Fruit fly (Drosophila melanogaster) whole organism, embryonic: ENCODE measurements around the gene nudE.

Experiments used
- Abd-B ChIP-seq: fragments of 200-800 bp; sonication (Bioruptor generic); optimal IDR thresholded peaks from 2 replicates; lab custom pipeline; 2018; ENCODE audit warnings: missing biosample characterization, mild to moderate bottlenecking, missing genetic modification characterization, moderate library complexity
- Antp ChIP-seq: fragments of 200-800 bp; sonication (Bioruptor generic); optimal IDR thresholded peaks from 3 replicates; lab custom pipeline; 2016; ENCODE audit warnings: missing biosample characterization, missing genetic modification characterization
- CG10959 ChIP-seq: fragments of 200-800 bp; sonication (Bioruptor generic); IDR thresholded peaks from 2 replicates; pipeline ENCODE4 v1.3.6; 2022; ENCODE audit warnings: missing biosample characterization, missing genetic modification characterization
- CG11398 ChIP-seq: fragments of 200-800 bp; sonication (Bioruptor generic); optimal IDR thresholded peaks from 2 replicates; lab custom pipeline; 2016; ENCODE audit warnings: missing biosample characterization, missing genetic modification characterization
- CG12071 ChIP-seq: fragments of 200-800 bp; sonication (Bioruptor generic); optimal IDR thresholded peaks from 3 replicates; lab custom pipeline; 2018; ENCODE audit warnings: missing biosample characterization, mild to moderate bottlenecking, missing genetic modification characterization
- CG12236 ChIP-seq: fragments of 200-800 bp; sonication (Bioruptor generic); optimal IDR thresholded peaks from 2 replicates; lab custom pipeline; 2016; ENCODE audit warnings: missing biosample characterization, missing genetic modification characterization
- CG12942 ChIP-seq: fragments of 200-800 bp; sonication (Bioruptor generic); optimal IDR thresholded peaks from 3 replicates; lab custom pipeline; 2016; ENCODE audit warnings: missing biosample characterization, missing genetic modification characterization
- CG13287 ChIP-seq: fragments of 200-800 bp; sonication (Bioruptor generic); IDR thresholded peaks from 2 replicates; pipeline ENCODE4 v1.3.6; 2022; ENCODE audit warnings: missing biosample characterization, missing genetic modification characterization; ENCODE audit not compliant: partially characterized antibody
- CG14710 ChIP-seq: fragments of 200-800 bp; sonication (Bioruptor generic); optimal IDR thresholded peaks from 3 replicates; lab custom pipeline; 2019; ENCODE audit warnings: missing biosample characterization, mild to moderate bottlenecking, missing genetic modification characterization, moderate library complexity
- CG2120 ChIP-seq: fragments of 200-800 bp; sonication (Bioruptor generic); optimal IDR thresholded peaks from 3 replicates; lab custom pipeline; 2016; ENCODE audit warnings: missing biosample characterization, missing genetic modification characterization
- CG2199 ChIP-seq: fragments of 200-800 bp; sonication (Bioruptor generic); IDR thresholded peaks from 3 replicates; pipeline ENCODE4 v1.3.6; 2022; ENCODE audit warnings: missing biosample characterization, missing genetic modification characterization
- CG30020 ChIP-seq: fragments of 200-800 bp; optimal IDR thresholded peaks from 2 replicates; lab custom pipeline; 2019; ENCODE audit warnings: missing biosample characterization, mild to moderate bottlenecking, missing genetic modification characterization, moderate library complexity
- CG33213 ChIP-seq: fragments of 200-800 bp; sonication (Bioruptor generic); optimal IDR thresholded peaks from 3 replicates; lab custom pipeline; 2016; ENCODE audit warnings: missing biosample characterization, missing genetic modification characterization
- CG34224 ChIP-seq: fragments of 200-800 bp; sonication (Bioruptor generic); IDR thresholded peaks from 3 replicates; pipeline ENCODE4 v1.3.6; 2022; ENCODE audit warnings: missing biosample characterization, missing genetic modification characterization; ENCODE audit not compliant: partially characterized antibody
- CG34422 ChIP-seq: fragments of 200-800 bp; sonication (Bioruptor generic); IDR thresholded peaks from 3 replicates; pipeline ENCODE4 v1.3.6; 2022; ENCODE audit warnings: missing biosample characterization, missing genetic modification characterization
- CG4360 ChIP-seq: fragments of 200-800 bp; sonication (Bioruptor generic); IDR thresholded peaks from 2 replicates; pipeline ENCODE4 v1.3.6; 2022; ENCODE audit warnings: missing biosample characterization, missing genetic modification characterization
- CG4854 ChIP-seq: fragments of 200-800 bp; sonication (Bioruptor generic); optimal IDR thresholded peaks from 2 replicates; lab custom pipeline; 2016; ENCODE audit warnings: missing biosample characterization, missing genetic modification characterization, inconsistent platforms
- CG8765 ChIP-seq: fragments of 200-800 bp; sonication (Bioruptor generic); IDR thresholded peaks from 2 replicates; pipeline ENCODE4 v1.3.6; 2022; ENCODE audit warnings: missing biosample characterization, missing genetic modification characterization
- CG9215 ChIP-seq: fragments of 200-800 bp; sonication (Bioruptor generic); IDR thresholded peaks from 2 replicates; pipeline ENCODE4 v1.3.6; 2022; ENCODE audit warnings: missing biosample characterization, missing genetic modification characterization
- CoRest ChIP-seq: fragments of 200-800 bp; sonication (Bioruptor generic); optimal IDR thresholded peaks from 3 replicates; lab custom pipeline; 2018; ENCODE audit warnings: missing biosample characterization, mild to moderate bottlenecking, missing genetic modification characterization, moderate library complexity
- Dll ChIP-seq: fragments of 200-800 bp; sonication (Bioruptor generic); IDR thresholded peaks from 4 replicates; pipeline ENCODE4 v1.3.6; 2022; ENCODE audit warnings: missing biosample characterization, missing genetic modification characterization; ENCODE audit not compliant: partially characterized antibody
- Doc3 ChIP-seq: fragments of 200-800 bp; sonication (Bioruptor generic); IDR thresholded peaks from 3 replicates; pipeline ENCODE4 v1.3.6; 2022; ENCODE audit warnings: missing biosample characterization, missing genetic modification characterization; ENCODE audit not compliant: partially characterized antibody
- Dref ChIP-seq: fragments of 200-800 bp; sonication (Bioruptor generic); IDR thresholded peaks from 2 replicates; pipeline ENCODE4 v1.3.6; 2022; ENCODE audit warnings: missing biosample characterization, missing genetic modification characterization
- Gug ChIP-seq: fragments of 200-800 bp; sonication (Bioruptor generic); IDR thresholded peaks from 4 replicates; pipeline ENCODE4 v1.3.6; 2022; ENCODE audit warnings: missing biosample characterization, missing genetic modification characterization
- Lhr ChIP-seq: fragments of 200-800 bp; sonication (Bioruptor generic); optimal IDR thresholded peaks from 3 replicates; lab custom pipeline; 2017; ENCODE audit warnings: mild to moderate bottlenecking, missing biosample characterization, missing genetic modification reagents, missing genetic modification characterization
- MESR4 ChIP-seq: fragments of 200-800 bp; sonication (Bioruptor generic); optimal IDR thresholded peaks from 2 replicates; lab custom pipeline; 2018; ENCODE audit warnings: missing biosample characterization, mild to moderate bottlenecking, missing genetic modification characterization, moderate library complexity
- Nf-YC ChIP-seq: fragments of 200-800 bp; optimal IDR thresholded peaks from 3 replicates; lab custom pipeline; 2019; ENCODE audit warnings: missing biosample characterization, mild to moderate bottlenecking, missing genetic modification characterization, moderate library complexity
- Sin3A ChIP-seq: fragments of >200 bp; optimal IDR thresholded peaks from 2 replicates; lab custom pipeline; 2018
- amos ChIP-seq: fragments of 200-800 bp; sonication (Bioruptor generic); IDR thresholded peaks from 2 replicates; pipeline ENCODE4 v1.3.6; 2022; ENCODE audit warnings: missing biosample characterization, missing genetic modification characterization; ENCODE audit not compliant: partially characterized antibody
- cato ChIP-seq: fragments of 200-800 bp; sonication (Bioruptor generic); optimal IDR thresholded peaks from 2 replicates; lab custom pipeline; 2016; ENCODE audit warnings: missing biosample characterization, missing genetic modification characterization, borderline replicate concordance
- ci ChIP-seq: fragments of 200-800 bp; sonication (Bioruptor generic); IDR thresholded peaks from 3 replicates; pipeline ENCODE4 v1.3.6; 2022; ENCODE audit warnings: missing biosample characterization, missing genetic modification characterization
- dm ChIP-seq: fragments of 200-800 bp; sonication (Bioruptor generic); optimal IDR thresholded peaks from 3 replicates; lab custom pipeline; 2016; ENCODE audit warnings: missing biosample characterization, missing genetic modification characterization
- ewg ChIP-seq: fragments of 200-800 bp; sonication (Bioruptor generic); optimal IDR thresholded peaks from 3 replicates; lab custom pipeline; 2017; ENCODE audit warnings: mild to moderate bottlenecking, missing biosample characterization, missing genetic modification reagents, missing genetic modification characterization
- knrl ChIP-seq: fragments of 200-800 bp; sonication (Bioruptor generic); IDR thresholded peaks from 3 replicates; pipeline ENCODE4 v1.3.6; 2022; ENCODE audit warnings: missing biosample characterization, missing genetic modification characterization; ENCODE audit not compliant: partially characterized antibody
- lov ChIP-seq, 2 experiments: fragments of 200-800 bp in 1 of 2; fragments of >200 bp in 1 of 2; sonication (Bioruptor generic) in 1 of 2; IDR thresholded peaks in 1 of 2; optimal IDR thresholded peaks in 1 of 2; 2 replicates in 1 of 2; 3 replicates in 1 of 2; pipeline versions ENCODE4 v1.3.6 to Lab custom; 2017 to 2022; ENCODE audit warnings: missing biosample characterization in 1 of 2, missing genetic modification characterization in 1 of 2
- otp ChIP-seq: fragments of 200-800 bp; sonication (Bioruptor generic); IDR thresholded peaks from 3 replicates; pipeline ENCODE4, ENCODE4 v1.3.6; 2022; ENCODE audit warnings: missing biosample characterization, missing genetic modification characterization
- ranshi ChIP-seq: fragments of 200-800 bp; sonication (Bioruptor generic); IDR thresholded peaks from 2 replicates; pipeline ENCODE4 v1.3.6; 2022; ENCODE audit warnings: missing biosample characterization, missing genetic modification characterization
- sima ChIP-seq: fragments of 200-800 bp; sonication (Bioruptor generic); optimal IDR thresholded peaks from 2 replicates; lab custom pipeline; 2016; ENCODE audit warnings: missing biosample characterization, missing genetic modification characterization
- sob ChIP-seq: fragments of 200-800 bp; sonication (Bioruptor generic); IDR thresholded peaks from 2 replicates; pipeline ENCODE4 v1.3.6; 2022; ENCODE audit warnings: missing biosample characterization, missing genetic modification characterization
- zen ChIP-seq: fragments of 200-800 bp; sonication (Bioruptor generic); optimal IDR thresholded peaks from 3 replicates; lab custom pipeline; 2018; ENCODE audit warnings: missing biosample characterization, mild to moderate bottlenecking, missing genetic modification characterization, moderate library complexity

Gene nudE

DNA sequence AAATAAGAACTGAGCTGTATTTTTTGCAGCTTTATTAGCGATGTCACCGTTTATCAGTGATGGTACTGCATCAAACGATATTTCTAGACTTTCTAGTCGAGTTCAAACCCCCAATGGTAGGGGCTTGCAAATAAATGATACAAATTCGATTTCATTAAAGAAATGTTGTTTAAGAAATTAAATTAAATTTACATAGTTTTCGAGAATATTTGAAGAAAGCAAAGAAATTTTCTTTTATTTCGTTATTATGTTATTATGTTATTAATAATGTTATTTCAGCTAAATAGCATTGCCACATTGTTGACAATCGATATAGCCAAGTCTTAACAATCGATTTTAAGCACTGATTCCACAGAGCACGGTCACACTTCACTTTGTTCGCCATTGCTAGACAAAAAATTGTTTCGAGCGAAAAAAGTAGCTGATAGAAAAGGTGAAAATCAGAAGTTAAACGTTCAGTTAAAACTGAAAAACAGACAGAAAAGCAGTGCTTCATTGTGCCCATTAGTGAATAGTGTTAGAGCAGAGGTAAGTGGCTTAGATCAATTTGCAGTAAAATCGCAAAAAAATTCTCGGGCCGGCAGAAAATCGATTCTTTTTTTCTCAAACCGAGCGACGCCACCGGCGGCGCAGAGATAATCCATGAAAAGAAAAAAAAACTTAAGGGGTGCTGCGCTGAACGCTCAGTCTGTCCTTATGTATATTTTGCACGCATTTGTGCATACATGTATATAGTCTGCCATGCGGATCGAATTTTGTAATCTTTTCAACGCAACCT is 34.6 kb upstream of the nudE start, which contains the start of the genes iPLA2-VIA and Ciz1 (continued):
- TF ChIP-seq amos (GFP tag; lab: Robert Waterston, UW) (peak; percentile 71; the same call in 1 of the 2 replicates), ewg (GFP tag; lab: Kevin White, UChicago) (no peak), CG34224 (GFP tag; lab: Robert Waterston, UW) (peak; percentile 44; the same call in 2 of the 3 replicates), lov (optimal IDR thresholded peaks at IDR 0.05; lab: Kevin White, UChicago) (no peak), lov (GFP tag; IDR thresholded peaks at IDR 0.05; lab: Robert Waterston, UW) (no peak), MESR4 (peak; percentile 56), CG2120 (GFP tag; lab: Kevin White, UChicago) (peak; percentile 32), knrl (peak; percentile 91), Dll (GFP tag; lab: Robert Waterston, UW) (peak; percentile 83), Antp (GFP tag; lab: Kevin White, UChicago) (peak; percentile 38), CG30020 (tag; lab: Kevin White, UChicago) (peak; percentile 59), Gug (0 out of 4 replicates have a peak, but pooled peaks have one; percentile 8), sima (no peak), CG33213 (GFP tag; lab: Kevin White, UChicago) (peak; percentile 25), CG14710 (tag; lab: Kevin White, UChicago) (peak; percentile 90), Dref (peak; percentile 71), Abd-B (GFP tag; lab: Kevin White, UChicago) (no peak), CG13287 (GFP tag; lab: Robert Waterston, UW) (peak; percentile 82), CG2199 (GFP tag; lab: Robert Waterston, UW) (0 out of 3 replicates have a peak, but pooled peaks have one; percentile 73), CG11398 (GFP tag; lab: Kevin White, UChicago) (no peak), Sin3A (lab: Kevin White, UChicago) (peak; percentile 93), dm (GFP tag; lab: Kevin White, UChicago) (no peak), cato (GFP tag; lab: Kevin White, UChicago) (no peak), CG8765 (GFP tag; lab: Robert Waterston, UW) (no peak), ci (GFP tag; lab: Robert Waterston, UW) (no peak), ranshi (no peak), otp (GFP tag; lab: Robert Waterston, UW) (no peak), Lhr (GFP tag; lab: Kevin White, UChicago) (peak; percentile 71), CoRest (tag; lab: Kevin White, UChicago) (peak; percentile 62), Nf-YC (peak; percentile 50), sob (GFP tag; lab: Robert Waterston, UW) (peak; percentile 22; the same call in 1 of the 2 replicates), zen (peak; percentile 48), Doc3 (GFP tag; lab: Robert Waterston, UW) (peak; percentile 66), CG34422 (peak; percentile 55; the same call in 1 of the 3 replicates)

DNA sequence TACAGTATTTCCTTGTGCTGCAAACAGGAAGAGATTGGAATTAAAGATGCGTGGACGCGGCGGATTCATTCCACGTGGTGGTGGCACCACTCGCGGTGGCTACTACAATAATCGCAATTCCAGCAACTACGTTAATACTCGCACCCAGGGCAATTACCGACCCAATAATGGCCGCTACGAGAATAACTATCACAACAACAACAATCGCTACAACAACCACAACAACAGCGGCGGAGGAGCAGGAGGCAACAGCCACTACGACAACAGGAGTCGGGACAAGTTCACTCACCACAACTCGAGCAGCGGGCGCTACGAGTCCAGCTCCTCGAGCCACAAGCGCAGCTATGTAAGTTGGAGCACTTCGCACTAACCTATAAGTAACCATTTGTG is 34.0 kb upstream of the nudE start:
- TF ChIP-seq CG9215 (GFP tag; lab: Robert Waterston, UW) (no peak), CG10959 (no peak), CG4854 (GFP tag; lab: Kevin White, UChicago) (no peak), CG12236 (GFP tag; lab: Kevin White, UChicago) (no peak), CG12071 (GFP tag; lab: Kevin White, UChicago) (no peak), CG4360 (GFP tag; lab: Robert Waterston, UW) (peak; percentile 91), CG12942 (no peak)
